Worm (Caenorhabditis elegans) whole organism, early embryonic: ENCODE results near the gene oac-54.

Experiments used
- B0310.2 ChIP-seq: sonication (generic microtip); optimal IDR thresholded peaks from 2 replicates; lab custom pipeline; 2016; ENCODE audit warnings: mild to moderate bottlenecking, missing genetic modification characterization, missing compliant biosample characterization
- F13C5.2 ChIP-seq: sonication (generic microtip); optimal IDR thresholded peaks from 2 replicates; lab custom pipeline; 2017; ENCODE audit warnings: mild to moderate bottlenecking, missing genetic modification characterization, inconsistent platforms, missing compliant biosample characterization
- aly-1 ChIP-seq: sonication (generic microtip); optimal IDR thresholded peaks from 2 replicates; lab custom pipeline; 2016; ENCODE audit warnings: missing genetic modification characterization, missing compliant biosample characterization
- ama-1 ChIP-seq: fragments of 150-350 bp; optimal IDR thresholded peaks from 2 replicates; lab custom pipeline; 2014
- ceh-13 ChIP-seq: fragments of 200-800 bp; sonication (Bioruptor generic); optimal IDR thresholded peaks from 2 replicates; lab custom pipeline; 2018; ENCODE audit warnings: mild to moderate bottlenecking, missing genetic modification characterization, missing compliant biosample characterization
- ceh-36 ChIP-seq: sonication (generic microtip); optimal IDR thresholded peaks from 2 replicates; lab custom pipeline; 2016; ENCODE audit warnings: missing genetic modification characterization, inconsistent platforms, missing compliant biosample characterization
- ets-7 ChIP-seq: sonication (generic microtip); optimal IDR thresholded peaks from 2 replicates; lab custom pipeline; 2016; ENCODE audit warnings: missing genotype, missing genetic modification characterization, missing compliant biosample characterization
- flt-1 ChIP-seq: fragments of 200-800 bp; sonication (Bioruptor generic); IDR thresholded peaks from 2 replicates; pipeline ENCODE4 v1.3.6; 2022; ENCODE audit warnings: missing genetic modification characterization, missing compliant biosample characterization
- hmbx-1 ChIP-seq: sonication (generic microtip); optimal IDR thresholded peaks from 2 replicates; lab custom pipeline; 2016; ENCODE audit warnings: mild to moderate bottlenecking, missing genetic modification characterization, missing compliant biosample characterization
- hmg-4 ChIP-seq: fragments of 200-800 bp; sonication (Bioruptor generic); optimal IDR thresholded peaks from 2 replicates; lab custom pipeline; 2018; ENCODE audit warnings: mild to moderate bottlenecking, missing genetic modification characterization, missing compliant biosample characterization
- hnd-1 ChIP-seq: sonication (generic microtip); optimal IDR thresholded peaks from 2 replicates; lab custom pipeline; 2016; ENCODE audit warnings: missing genetic modification characterization, missing compliant biosample characterization
- pes-1 ChIP-seq: fragments of 200-800 bp; sonication (Bioruptor generic); IDR thresholded peaks from 2 replicates; pipeline ENCODE4 v1.3.6; 2022; ENCODE audit warnings: missing genetic modification reagents, missing genetic modification characterization, missing compliant biosample characterization
- scrt-1 ChIP-seq: fragments of 200-800 bp; sonication (Bioruptor generic); IDR thresholded peaks from 2 replicates; pipeline ENCODE4 v1.3.6; 2022; ENCODE audit warnings: missing genetic modification characterization, missing compliant biosample characterization
- sea-1 ChIP-seq: fragments of 200-800 bp; sonication (Bioruptor generic); conservative IDR thresholded peaks from 2 replicates; pipeline ENCODE4 v1.3.6; 2022; ENCODE audit warnings: missing genetic modification characterization, missing compliant biosample characterization
- tbx-11 ChIP-seq: fragments of 200-800 bp; sonication (Bioruptor generic); IDR thresholded peaks from 2 replicates; pipeline ENCODE4 v1.3.6; 2022; ENCODE audit warnings: missing genetic modification characterization, missing compliant biosample characterization
- tbx-37 ChIP-seq: fragments of 200-800 bp; sonication (Bioruptor generic); conservative IDR thresholded peaks from 2 replicates; pipeline ENCODE4 v1.3.6; 2022; ENCODE audit warnings: missing genetic modification reagents, missing genetic modification characterization, missing compliant biosample characterization
- tra-4 ChIP-seq: sonication (generic microtip); optimal IDR thresholded peaks from 2 replicates; lab custom pipeline; 2017; ENCODE audit warnings: missing genetic modification characterization, missing compliant biosample characterization

The oac-54 gene

ce11 chrII:9176523-9176922, 18.6 kb downstream of the oac-54 start:
- TF ChIP-seq pes-1 (GFP tag; lab: Robert Waterston, UW) (no peak), ets-7 (tag; lab: Kevin White, UChicago) (no peak), flt-1 (GFP tag; lab: Robert Waterston, UW) (no peak), F13C5.2 (tag; lab: Kevin White, UChicago) (no peak), scrt-1 (no peak), ceh-36 (tag; lab: Kevin White, UChicago) (no peak), hnd-1 (no peak), tbx-11 (GFP tag; lab: Robert Waterston, UW) (no peak), hmbx-1 (tag; lab: Kevin White, UChicago) (no peak), tra-4 (tag; lab: Kevin White, UChicago) (no peak), hmg-4 (GFP tag; lab: Kevin White, UChicago) (no peak), ama-1 (lab: Kevin White, UChicago) (no peak), ceh-13 (no peak), B0310.2 (tag; lab: Kevin White, UChicago) (no peak), aly-1 (tag; lab: Kevin White, UChicago) (no peak), sea-1 (GFP tag; lab: Robert Waterston, UW) (no peak), tbx-37 (GFP tag; lab: Robert Waterston, UW) (no peak)

ce11 chrII:9177080-9177479, 19.2 kb downstream of the oac-54 start, which contains the start of the genes sec-5 and pir-1:
Gene sec-5, minus strand, starts transcription at chrII:9177152.
Gene pir-1, plus strand, starts transcription at chrII:9177300.
- TF ChIP-seq scrt-1 (no peak), F13C5.2 (tag; lab: Kevin White, UChicago) (peak; percentile 26), pes-1 (GFP tag; lab: Robert Waterston, UW) (no peak), flt-1 (GFP tag; lab: Robert Waterston, UW) (no peak), hnd-1 (no peak), ceh-13 (no peak)

- TF ChIP-seq ets-7 (tag; lab: Kevin White, UChicago) (no peak), F13C5.2 (tag; lab: Kevin White, UChicago) (no peak), ceh-36 (tag; lab: Kevin White, UChicago) (no peak), tra-4 (tag; lab: Kevin White, UChicago) (no peak), ceh-13 (no peak), hnd-1 (no peak), hmg-4 (GFP tag; lab: Kevin White, UChicago) (no peak), scrt-1 (no peak), sea-1 (GFP tag; lab: Robert Waterston, UW) (no peak), pes-1 (GFP tag; lab: Robert Waterston, UW) (no peak), B0310.2 (tag; lab: Kevin White, UChicago) (no peak), tbx-11 (GFP tag; lab: Robert Waterston, UW) (no peak), tbx-37 (GFP tag; lab: Robert Waterston, UW) (no peak), hmbx-1 (tag; lab: Kevin White, UChicago) (no peak), flt-1 (GFP tag; lab: Robert Waterston, UW) (no peak), ama-1 (lab: Kevin White, UChicago) (no peak), aly-1 (tag; lab: Kevin White, UChicago) (no peak)
Observed at ce11 chrII:9178811-9179210, 20.9 kb downstream of the oac-54 start.

- TF ChIP-seq hmg-4 (GFP tag; lab: Kevin White, UChicago), result no peak
- TF ChIP-seq ceh-36 (tag; lab: Kevin White, UChicago), result no peak
- no peak for TF ChIP-seq flt-1 (GFP tag; lab: Robert Waterston, UW)
- no peak for TF ChIP-seq F13C5.2 (tag; lab: Kevin White, UChicago)
- TF ChIP-seq B0310.2 (tag; lab: Kevin White, UChicago), result no peak
- TF ChIP-seq hmbx-1 (tag; lab: Kevin White, UChicago), result no peak
- no peak for TF ChIP-seq sea-1 (GFP tag; lab: Robert Waterston, UW)
- no peak for TF ChIP-seq tra-4 (tag; lab: Kevin White, UChicago)
- TF ChIP-seq hnd-1, result no peak
- no peak for TF ChIP-seq scrt-1
- no peak for TF ChIP-seq aly-1 (tag; lab: Kevin White, UChicago)
- TF ChIP-seq ceh-13, result no peak
- no peak for TF ChIP-seq tbx-11 (GFP tag; lab: Robert Waterston, UW)
Observed at ce11 chrII:9181155-9181554, 23.2 kb downstream of the oac-54 start.

- TF ChIP-seq B0310.2 (tag; lab: Kevin White, UChicago) (no peak), aly-1 (tag; lab: Kevin White, UChicago) (no peak), flt-1 (GFP tag; lab: Robert Waterston, UW) (no peak), tbx-11 (GFP tag; lab: Robert Waterston, UW) (no peak), ceh-13 (no peak), hmg-4 (GFP tag; lab: Kevin White, UChicago) (no peak), ama-1 (lab: Kevin White, UChicago) (no peak), ceh-36 (tag; lab: Kevin White, UChicago) (no peak), sea-1 (GFP tag; lab: Robert Waterston, UW) (no peak)
Observed at ce11 chrII:9185915-9186314, 28.0 kb downstream of the oac-54 start.

- TF ChIP-seq ceh-36 (tag; lab: Kevin White, UChicago) (no peak), ceh-13 (no peak), flt-1 (GFP tag; lab: Robert Waterston, UW) (no peak), hmg-4 (GFP tag; lab: Kevin White, UChicago) (no peak), B0310.2 (tag; lab: Kevin White, UChicago) (no peak), hnd-1 (no peak), sea-1 (GFP tag; lab: Robert Waterston, UW) (no peak)
Observed at ce11 chrII:9188380-9188779, 30.5 kb downstream of the oac-54 start, which contains the start of gene sym-2. Gene sym-2, minus strand, starts transcription at chrII:9188480.

ce11 chrII:9189648-9190047, 31.7 kb downstream of the oac-54 start:
- TF ChIP-seq hnd-1 (no peak), aly-1 (tag; lab: Kevin White, UChicago) (no peak), B0310.2 (tag; lab: Kevin White, UChicago) (no peak), hmg-4 (GFP tag; lab: Kevin White, UChicago) (no peak), flt-1 (GFP tag; lab: Robert Waterston, UW) (no peak), hmbx-1 (tag; lab: Kevin White, UChicago) (no peak), pes-1 (GFP tag; lab: Robert Waterston, UW) (no peak), F13C5.2 (tag; lab: Kevin White, UChicago) (no peak), ets-7 (tag; lab: Kevin White, UChicago) (no peak)
